Worm (Caenorhabditis elegans): Measurements from ENCODE around the gene B0303.16.

- TF ChIP-seq dao-5 (tag; optimal IDR thresholded peaks at IDR 0.05) (no peak), W03F9.2 (tag; optimal IDR thresholded peaks at IDR 0.05) (peak; percentile 52), him-1 (tag; optimal IDR thresholded peaks at IDR 0.05) (no peak)
These were observed 21.1 kb upstream of the B0303.16 start, which contains the start of gene fli-1 for ce11 chrIII:8683679-8684263.
